Worm (Caenorhabditis elegans): ENCODE data around the gene C18F10.7.
A peak's percentile ranks its signal among the peaks of the same experiment; 100 is the strongest.

C18F10.7 gene

ce11 chrIII:6289366-6289765, 11.2 kb upstream of the C18F10.7 start:
- TF ChIP-seq dpl-1 (GFP tag; optimal IDR thresholded peaks at IDR 0.05) = peak; percentile 30
- TF ChIP-seq unc-39 (tag; optimal IDR thresholded peaks at IDR 0.05) = no peak

ce11 chrIII:6287195-6287594, 9.0 kb upstream of the C18F10.7 start, which contains the start of gene F47D12.6:
F47D12.6 (minus strand) TSS chrIII:6287295.
- no peak for TF ChIP-seq ceh-28 (tag; optimal IDR thresholded peaks at IDR 0.05)
- TF ChIP-seq tag-97 (GFP tag; IDR thresholded peaks at IDR 0.05) = no peak
- TF ChIP-seq Y5F2A.4 (GFP tag; optimal IDR thresholded peaks at IDR 0.05) = no peak
- no peak for TF ChIP-seq daf-19 (GFP tag; conservative IDR thresholded peaks at IDR 0.05)
- no peak for TF ChIP-seq ceh-62 (tag; optimal IDR thresholded peaks at IDR 0.05)
- no peak for TF ChIP-seq snpc-4 (tag; optimal IDR thresholded peaks at IDR 0.05)
- TF ChIP-seq nhr-42 (GFP tag; IDR thresholded peaks at IDR 0.05) = no peak
- TF ChIP-seq tra-1 (GFP tag; IDR thresholded peaks at IDR 0.05) = no peak
- no peak for TF ChIP-seq snpc-1.2 (GFP tag; IDR thresholded peaks at IDR 0.05)
- no peak for TF ChIP-seq gei-8 (GFP tag; optimal IDR thresholded peaks at IDR 0.05)
- TF ChIP-seq nhr-28 (tag; optimal IDR thresholded peaks at IDR 0.05) = no peak
- no peak for TF ChIP-seq saeg-2 (GFP tag; IDR thresholded peaks at IDR 0.05)
- TF ChIP-seq nhr-77 (tag; optimal IDR thresholded peaks at IDR 0.05) = no peak
- no peak for TF ChIP-seq daf-8 (GFP tag; IDR thresholded peaks at IDR 0.05)
- TF ChIP-seq F10B5.3 (tag; optimal IDR thresholded peaks at IDR 0.05) = no peak
- TF ChIP-seq hmg-1.1 (GFP tag; IDR thresholded peaks at IDR 0.05) = no peak
- TF ChIP-seq Y75B8A.6 (GFP tag; IDR thresholded peaks at IDR 0.05) = no peak
- TF ChIP-seq ceh-20 (GFP tag; IDR thresholded peaks at IDR 0.05) = no peak
- TF ChIP-seq zfp-2 (tag; optimal IDR thresholded peaks at IDR 0.05) = no peak

DNA sequence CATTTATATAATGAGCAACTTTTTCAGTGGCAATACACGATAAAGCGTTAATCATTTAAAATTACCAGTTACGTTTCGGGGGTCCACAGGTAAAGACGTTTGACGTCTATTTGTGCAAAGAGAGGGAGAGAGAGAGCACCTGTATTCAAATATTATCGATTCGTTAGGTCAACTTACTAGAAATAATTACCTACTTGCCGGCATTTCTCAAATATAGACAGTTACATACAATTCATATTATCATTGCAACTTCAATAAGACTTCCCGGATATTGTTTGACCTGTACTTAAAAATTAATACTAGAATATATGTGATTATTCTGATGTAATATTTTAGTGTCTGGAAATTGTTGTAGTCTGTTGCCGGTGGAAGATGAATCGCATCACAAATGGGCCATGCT, 7.7 kb upstream of the C18F10.7 start, which contains the start of gene gadr-3:
Gene gadr-3, minus strand, starts transcription at position 101 of the 400 bp plus-strand sequence.
- TF ChIP-seq T26A8.4 (GFP tag; IDR thresholded peaks at IDR 0.05) = no peak
- no peak for TF ChIP-seq jun-1 (tag; optimal IDR thresholded peaks at IDR 0.05)
- no peak for TF ChIP-seq ceh-32 (tag; optimal IDR thresholded peaks at IDR 0.05; ENCODE audit: poor library complexity)
- TF ChIP-seq nhr-42 (GFP tag; IDR thresholded peaks at IDR 0.05) = no peak
- TF ChIP-seq F37D6.2 (tag; optimal IDR thresholded peaks at IDR 0.05) = no peak
- TF ChIP-seq unc-62 (GFP tag; optimal IDR thresholded peaks at IDR 0.05 in 1 of 2) = peak in 1 of 2 experiments; percentile 46
- no peak for TF ChIP-seq unc-62 (tag; optimal IDR thresholded peaks at IDR 0.05)

- TF ChIP-seq F37D6.2 (tag; optimal IDR thresholded peaks at IDR 0.05) = no peak
- no peak for TF ChIP-seq mes-2 (tag; optimal IDR thresholded peaks at IDR 0.05; ENCODE audit: poor library complexity, severe bottlenecking)
- no peak for TF ChIP-seq Y5F2A.4 (GFP tag; optimal IDR thresholded peaks at IDR 0.05)
- TF ChIP-seq T20F7.1 (GFP tag; optimal IDR thresholded peaks at IDR 0.05) = no peak
- peak; percentile 46; the same call in 1 of the 2 replicates for TF ChIP-seq lin-38 (GFP tag; IDR thresholded peaks at IDR 0.05)
- peak; percentile 45; the same call in 1 of the 2 replicates for TF ChIP-seq Y48G9A.11 (GFP tag; IDR thresholded peaks at IDR 0.05)
Observed at ce11 chrIII:6283024-6283423, 4.9 kb upstream of the C18F10.7 start.

DNA sequence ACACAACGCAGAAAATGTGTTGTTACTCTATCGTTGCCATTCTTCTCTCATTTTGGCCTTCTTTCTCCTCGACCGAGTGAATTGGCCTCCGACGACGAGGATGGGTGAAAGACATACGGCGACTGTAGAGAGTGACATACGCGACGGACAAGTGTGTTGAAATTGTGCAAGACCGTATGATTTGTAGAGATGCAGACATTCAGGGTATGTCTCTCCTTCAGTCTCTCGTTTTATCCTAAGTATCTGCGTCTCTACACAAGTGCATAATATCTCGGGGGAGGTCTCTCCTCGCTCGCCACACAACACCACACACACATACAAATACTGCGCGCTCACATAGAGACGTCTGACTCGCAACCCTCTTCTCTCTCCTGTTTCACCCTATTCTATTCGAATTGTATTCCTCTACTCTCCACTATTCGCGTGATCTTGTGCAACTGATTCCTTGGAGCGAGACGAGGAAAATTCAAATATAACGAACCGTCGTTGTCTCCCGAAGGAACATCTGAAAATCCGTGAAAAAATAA, 2.0 kb upstream of the C18F10.7 start, which contains the start of gene hmg-1.2:
Gene hmg-1.2, plus strand, starts transcription at position 311 of the 527 bp plus-strand sequence.
- no peak; the same call in 1 of the 2 replicates for TF ChIP-seq egl-43 (GFP tag; IDR thresholded peaks at IDR 0.05)
- TF ChIP-seq mes-2 (tag; optimal IDR thresholded peaks at IDR 0.05; ENCODE audit: poor library complexity, severe bottlenecking) = peak; percentile 66
- TF ChIP-seq tag-97 (GFP tag; IDR thresholded peaks at IDR 0.05) = no peak
- TF ChIP-seq duxl-1 (tag; optimal IDR thresholded peaks at IDR 0.05; ENCODE audit: poor library complexity) = no peak
- peak; percentile 74 for TF ChIP-seq mxl-3 (GFP tag; optimal IDR thresholded peaks at IDR 0.05)
- TF ChIP-seq lin-15B (tag; optimal IDR thresholded peaks at IDR 0.05) = no peak
- TF ChIP-seq hlh-30 (tag; optimal IDR thresholded peaks at IDR 0.05; ENCODE audit: insufficient read depth) = peak; percentile 93
- TF ChIP-seq egl-27 (tag; optimal IDR thresholded peaks at IDR 0.05) = no peak
- TF ChIP-seq lin-13 (GFP tag; optimal IDR thresholded peaks at IDR 0.05) = peak; percentile 56
- TF ChIP-seq cey-2 (tag; optimal IDR thresholded peaks at IDR 0.05; ENCODE audit: borderline replicate concordance, insufficient read depth) = no peak
- peak; percentile 61 for TF ChIP-seq F37D6.2 (tag; optimal IDR thresholded peaks at IDR 0.05)
- TF ChIP-seq daf-12 (tag; optimal IDR thresholded peaks at IDR 0.05) = no peak
- no peak for TF ChIP-seq nhr-41 (GFP tag; IDR thresholded peaks at IDR 0.05)
- TF ChIP-seq F44E2.7 (GFP tag; IDR thresholded peaks at IDR 0.05) = no peak
- peak; percentile 92 for TF ChIP-seq rbr-2 (tag; optimal IDR thresholded peaks at IDR 0.05)
- no peak for TF ChIP-seq zip-2 (tag; optimal IDR thresholded peaks at IDR 0.05)
- TF ChIP-seq zip-11 (GFP tag; IDR thresholded peaks at IDR 0.05) = no peak

Measured in whole organism, L4 larva.